Fruit fly (Drosophila melanogaster) whole organism, pupa: ENCODE measurements around the gene kra.

ENCODE experiments used
- CG10348 ChIP-seq: fragments of 200-800 bp; sonication (Bioruptor generic); IDR thresholded peaks from 2 replicates; pipeline ENCODE4 v1.3.6; 2022; ENCODE audit warnings: missing biosample characterization, missing genetic modification characterization
- CG12605 ChIP-seq: fragments of 200-800 bp; sonication (Bioruptor generic); IDR thresholded peaks from 2 replicates; pipeline ENCODE4 v1.3.6; 2022; ENCODE audit warnings: missing biosample characterization, missing genetic modification characterization
- CG13204 ChIP-seq: fragments of 200-800 bp; sonication (Bioruptor generic); optimal IDR thresholded peaks from 2 replicates; lab custom pipeline; 2018; ENCODE audit warnings: missing biosample characterization, mild to moderate bottlenecking, missing genetic modification characterization, moderate library complexity
- CG14655 ChIP-seq: fragments of 200-800 bp; sonication (Bioruptor generic); optimal IDR thresholded peaks from 3 replicates; lab custom pipeline; 2017; ENCODE audit warnings: mild to moderate bottlenecking, missing biosample characterization, missing genetic modification reagents, missing genetic modification characterization
- CG15710 ChIP-seq: fragments of 200-800 bp; sonication (Bioruptor generic); optimal IDR thresholded peaks from 2 replicates; lab custom pipeline; 2018; ENCODE audit warnings: missing biosample characterization, mild to moderate bottlenecking, missing genetic modification characterization, moderate library complexity
- CG17806 ChIP-seq: fragments of 200-800 bp; sonication (Bioruptor generic); optimal IDR thresholded peaks from 2 replicates; lab custom pipeline; 2018; ENCODE audit warnings: missing biosample characterization, mild to moderate bottlenecking, missing genetic modification characterization, moderate library complexity
- CG32121 ChIP-seq: fragments of 200-800 bp; sonication (Bioruptor generic); IDR thresholded peaks from 2 replicates; pipeline ENCODE4 v1.3.6; 2022; ENCODE audit warnings: missing biosample characterization, missing genetic modification characterization
- CG34367 ChIP-seq: fragments of 200-800 bp; sonication (Bioruptor generic); optimal IDR thresholded peaks from 2 replicates; lab custom pipeline; 2018; ENCODE audit warnings: missing biosample characterization, mild to moderate bottlenecking, missing genetic modification characterization
- CG4496 ChIP-seq: fragments of 200-800 bp; sonication (Bioruptor generic); IDR thresholded peaks from 3 replicates; pipeline ENCODE4 v1.3.6; 2022; ENCODE audit warnings: missing biosample characterization, missing genetic modification characterization
- CG8159 ChIP-seq: fragments of 200-800 bp; sonication (Bioruptor generic); optimal IDR thresholded peaks from 3 replicates; lab custom pipeline; 2018; ENCODE audit warnings: missing biosample characterization, mild to moderate bottlenecking, missing genetic modification characterization, moderate library complexity
- CG8301 ChIP-seq: fragments of 200-800 bp; sonication (Bioruptor generic); optimal IDR thresholded peaks from 2 replicates; lab custom pipeline; 2018; ENCODE audit warnings: missing biosample characterization, mild to moderate bottlenecking, missing genetic modification characterization
- CG9948 ChIP-seq: fragments of 200-800 bp; sonication (Bioruptor generic); optimal IDR thresholded peaks from 2 replicates; lab custom pipeline; 2018; ENCODE audit warnings: missing biosample characterization, mild to moderate bottlenecking, missing genetic modification characterization, moderate library complexity
- D1 ChIP-seq: fragments of 200-800 bp; sonication (Bioruptor generic); optimal IDR thresholded peaks from 2 replicates; lab custom pipeline; 2018; ENCODE audit warnings: missing biosample characterization, mild to moderate bottlenecking, missing genetic modification characterization, moderate library complexity
- EcR ChIP-seq: fragments of 200-800 bp; sonication (Bioruptor generic); optimal IDR thresholded peaks from 3 replicates; lab custom pipeline; 2019; ENCODE audit warnings: missing biosample characterization, missing genetic modification characterization, mild to moderate bottlenecking, moderate library complexity, missing genetic modification reagents
- Ets98B ChIP-seq: fragments of 200-800 bp; sonication (Bioruptor generic); IDR thresholded peaks from 2 replicates; pipeline ENCODE4 v1.3.6; 2022; ENCODE audit warnings: missing biosample characterization, missing genetic modification characterization
- Pif1A ChIP-seq: fragments of 200-800 bp; sonication (Bioruptor generic); optimal IDR thresholded peaks from 3 replicates; lab custom pipeline; 2016; ENCODE audit warnings: missing biosample characterization, missing genetic modification characterization
- Pif1B ChIP-seq: fragments of 200-800 bp; sonication (Bioruptor generic); optimal IDR thresholded peaks from 3 replicates; lab custom pipeline; 2016; ENCODE audit warnings: missing biosample characterization, missing genetic modification characterization
- Snoo ChIP-seq: fragments of 200-800 bp; sonication (Bioruptor generic); optimal IDR thresholded peaks from 3 replicates; lab custom pipeline; 2017; ENCODE audit warnings: missing biosample characterization, mild to moderate bottlenecking, missing genetic modification characterization, inconsistent platforms
- fd96Ca ChIP-seq: fragments of 200-800 bp; sonication (Bioruptor generic); IDR thresholded peaks from 3 replicates; pipeline ENCODE4 v1.3.6; 2022; ENCODE audit warnings: missing biosample characterization, missing genetic modification characterization
- gl ChIP-seq: fragments of 200-800 bp; sonication (Bioruptor generic); optimal IDR thresholded peaks from 2 replicates; lab custom pipeline; 2018; ENCODE audit warnings: missing biosample characterization, mild to moderate bottlenecking, missing genetic modification characterization
- rn ChIP-seq: fragments of 200-800 bp; sonication (Bioruptor generic); IDR thresholded peaks from 2 replicates; pipeline ENCODE4 v1.3.6; 2022; ENCODE audit warnings: missing biosample characterization, missing genetic modification characterization

kra gene

DNA sequence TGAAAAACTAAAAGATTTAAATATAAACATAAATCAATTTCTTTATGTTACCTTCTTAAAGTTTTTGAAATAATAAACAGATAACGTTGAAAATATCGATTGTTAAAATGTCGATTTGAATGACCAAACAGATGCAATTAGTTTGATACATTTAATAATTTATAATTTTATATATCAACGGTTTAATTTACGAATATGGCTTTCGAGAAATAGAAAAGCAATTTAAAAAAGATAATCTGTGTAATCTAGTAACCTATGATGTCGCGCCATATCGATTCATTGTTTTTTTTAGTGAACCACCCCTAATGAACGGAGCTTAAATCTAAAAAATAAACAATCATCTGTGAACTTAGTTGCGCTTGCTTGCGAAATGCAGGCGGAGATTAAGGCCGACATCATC lies 12.4 kb downstream of the kra start, which contains the start of gene PolZ2:
Gene PolZ2, plus strand, starts transcription at position 301 of the 400 bp plus-strand sequence.
- TF ChIP-seq CG10348 (GFP tag; lab: Robert Waterston, UW) = no peak

DNA sequence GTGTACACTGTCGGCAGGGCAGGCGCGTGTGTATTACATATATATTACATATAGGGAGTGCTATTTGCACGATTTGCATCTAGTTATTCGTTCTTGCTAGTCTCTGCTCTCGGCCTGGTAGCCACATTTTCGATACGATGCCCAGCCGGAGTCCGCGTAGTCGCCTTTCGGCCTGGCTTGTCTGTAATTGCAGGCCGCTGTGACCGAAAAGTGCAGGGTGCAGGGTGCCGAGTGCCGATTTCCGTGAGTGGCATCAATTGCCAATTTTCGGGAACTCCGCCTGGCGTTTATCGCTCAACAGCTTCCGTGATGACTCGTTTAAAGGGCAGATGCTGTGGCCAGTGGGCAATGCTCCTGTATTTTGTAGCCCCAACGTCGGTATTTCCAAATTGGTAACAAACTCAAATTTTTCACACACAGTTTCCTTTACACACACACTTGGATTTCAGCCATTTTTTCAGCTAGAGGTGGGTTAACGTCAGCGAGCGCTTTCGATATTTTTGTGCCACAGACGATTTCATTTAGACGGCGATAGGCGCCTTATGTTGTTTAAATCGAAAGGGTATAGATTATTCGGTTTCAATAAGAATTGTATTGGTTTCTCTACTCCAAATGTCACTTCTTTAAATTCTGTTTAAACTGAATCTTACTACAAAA lies 12.9 kb downstream of the kra start, which contains the start of gene CG2926:
Gene CG2926, minus strand, starts transcription at position 518 of the 657 bp plus-strand sequence.
- TF ChIP-seq CG12605 (GFP tag; lab: Robert Waterston, UW) = 0 out of 2 replicates have a peak, but pooled peaks have one; percentile 32
- 0 out of 2 replicates have a peak, but pooled peaks have one; percentile 12 for TF ChIP-seq rn
- TF ChIP-seq CG32121 (GFP tag; lab: Robert Waterston, UW) = 0 out of 2 replicates have a peak, but pooled peaks have one; percentile 32
- no peak for TF ChIP-seq EcR (GFP tag; lab: Kevin White, UChicago)
- 0 out of 3 replicates have a peak, but pooled peaks have one; percentile 46 for TF ChIP-seq CG4496 (GFP tag; lab: Robert Waterston, UW)
- TF ChIP-seq Ets98B (GFP tag; lab: Robert Waterston, UW) = peak; percentile 19; the same call in 1 of the 2 replicates
- TF ChIP-seq CG8159 (tag; lab: Kevin White, UChicago) = no peak

DNA sequence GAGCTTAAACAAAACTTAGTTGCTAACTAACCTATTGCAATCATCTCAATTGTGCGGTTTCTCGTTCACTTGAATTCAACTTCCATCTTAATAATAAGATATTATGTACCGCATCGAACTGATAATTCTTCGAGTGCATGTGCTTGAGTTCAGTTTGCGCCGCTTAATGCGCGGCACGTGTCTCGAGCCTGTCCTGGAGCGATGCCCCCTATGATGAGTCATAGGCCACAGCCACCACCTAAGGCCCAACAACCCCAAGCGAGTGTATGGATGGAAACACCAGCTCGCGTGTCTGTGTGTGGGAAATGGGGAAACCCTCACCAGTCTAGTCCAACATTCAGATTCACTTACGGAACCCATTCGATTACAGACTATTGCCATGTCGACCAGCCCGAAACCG lies 27.1 kb downstream of the kra start:
- no peak for TF ChIP-seq rn
- peak; percentile 94 for TF ChIP-seq EcR (GFP tag; lab: Kevin White, UChicago)
- TF ChIP-seq, all 21 proteins: peak for 1

DNA sequence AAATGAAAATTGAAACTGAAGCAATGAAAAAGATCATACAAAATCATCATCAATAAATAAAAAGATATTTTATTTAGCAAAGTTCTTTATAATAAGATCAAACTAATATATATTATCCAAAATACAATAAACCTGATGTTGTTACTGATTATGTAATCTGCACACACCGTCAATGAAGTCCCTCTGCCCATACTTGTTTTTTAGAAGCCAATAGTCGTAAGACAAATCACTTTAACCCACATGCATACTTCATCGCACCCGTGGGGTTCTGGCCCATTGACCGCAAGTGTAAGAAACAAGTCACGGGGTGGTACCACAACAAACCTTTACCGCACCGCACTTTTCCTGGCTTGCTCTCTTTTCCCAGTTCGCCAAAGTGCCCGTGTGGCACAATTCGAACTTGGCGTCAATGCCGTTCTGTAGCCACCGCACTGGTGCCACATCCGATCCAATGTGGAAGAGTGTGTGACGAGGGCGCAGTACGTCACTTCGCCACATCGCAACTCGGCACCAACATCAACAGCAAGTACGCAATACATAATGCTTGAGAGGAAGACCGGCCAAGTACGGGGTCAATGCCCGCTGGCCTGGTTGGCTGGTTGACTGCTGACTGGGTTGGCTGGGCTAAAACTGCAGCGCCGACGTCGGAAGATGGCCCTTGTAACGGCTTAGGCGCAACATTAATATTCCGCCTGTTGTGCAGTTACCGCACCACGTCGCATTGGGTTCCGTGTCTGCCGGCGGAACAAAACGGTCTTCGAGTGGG lies 27.9 kb downstream of the kra start:
- TF ChIP-seq CG15710 (no peak), EcR (GFP tag; lab: Kevin White, UChicago) (peak; percentile 83), CG9948 (tag; lab: Kevin White, UChicago) (peak; percentile 12), D1 (tag; lab: Kevin White, UChicago) (no peak), CG14655 (GFP tag; lab: Kevin White, UChicago) (no peak), Snoo (tag; lab: Kevin White, UChicago) (no peak), Pif1A (no peak), fd96Ca (GFP tag; lab: Robert Waterston, UW) (0 out of 3 replicates have a peak, but pooled peaks have one; percentile 35), CG13204 (GFP tag; lab: Kevin White, UChicago) (no peak), CG10348 (GFP tag; lab: Robert Waterston, UW) (no peak), CG8159 (tag; lab: Kevin White, UChicago) (no peak), CG34367 (no peak), CG4496 (GFP tag; lab: Robert Waterston, UW) (no peak), CG32121 (GFP tag; lab: Robert Waterston, UW) (no peak), Pif1B (GFP tag; lab: Kevin White, UChicago) (peak; percentile 30), CG17806 (tag; lab: Kevin White, UChicago) (no peak), Ets98B (GFP tag; lab: Robert Waterston, UW) (no peak), CG12605 (GFP tag; lab: Robert Waterston, UW) (no peak), rn (no peak), gl (tag; lab: Kevin White, UChicago) (no peak), CG8301 (no peak)

DNA sequence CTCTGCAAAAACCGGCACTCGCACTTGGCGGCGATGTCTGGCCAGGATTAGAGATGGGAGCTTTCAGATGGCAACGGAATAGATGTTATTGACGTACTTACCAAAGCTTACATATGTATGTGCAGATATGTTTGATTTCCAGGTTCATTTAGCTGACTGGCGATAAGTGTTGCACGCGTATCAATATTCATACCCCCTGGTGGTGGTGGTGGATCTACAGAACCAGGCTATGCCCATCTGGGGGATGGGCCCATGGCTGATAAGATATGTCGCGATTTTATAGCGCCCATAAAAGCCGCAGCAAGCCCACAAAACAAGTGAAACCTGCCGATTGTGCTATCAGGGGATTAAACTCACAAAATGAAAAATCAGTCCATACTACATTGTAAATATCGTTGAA lies 29.2 kb downstream of the kra start:
- no peak for TF ChIP-seq CG8159 (tag; lab: Kevin White, UChicago)
- peak; percentile 43 for TF ChIP-seq EcR (GFP tag; lab: Kevin White, UChicago)
- TF ChIP-seq, all 21 proteins: peak for 1

DNA sequence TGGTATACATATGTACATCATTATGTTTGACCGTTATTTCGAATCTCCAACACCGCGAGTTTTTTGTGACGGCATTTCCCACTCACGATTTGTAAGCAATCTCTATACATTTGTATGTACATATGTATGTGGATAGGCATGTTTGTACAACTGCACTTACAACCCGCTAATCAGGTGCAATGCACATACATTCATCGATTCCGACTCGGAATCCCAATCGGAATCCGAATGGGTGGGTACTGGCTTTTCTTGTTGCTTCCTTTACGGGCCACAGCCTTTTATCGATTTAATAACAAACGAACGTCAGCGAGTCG lies 29.5 kb downstream of the kra start:
- TF ChIP-seq fd96Ca (GFP tag; lab: Robert Waterston, UW) (0 out of 3 replicates have a peak, but pooled peaks have one; percentile 39), CG12605 (GFP tag; lab: Robert Waterston, UW) (0 out of 2 replicates have a peak, but pooled peaks have one; percentile 1), CG14655 (GFP tag; lab: Kevin White, UChicago) (no peak), CG4496 (GFP tag; lab: Robert Waterston, UW) (no peak), Pif1B (GFP tag; lab: Kevin White, UChicago) (no peak), D1 (tag; lab: Kevin White, UChicago) (no peak)
